In the genomic region with DNA sequence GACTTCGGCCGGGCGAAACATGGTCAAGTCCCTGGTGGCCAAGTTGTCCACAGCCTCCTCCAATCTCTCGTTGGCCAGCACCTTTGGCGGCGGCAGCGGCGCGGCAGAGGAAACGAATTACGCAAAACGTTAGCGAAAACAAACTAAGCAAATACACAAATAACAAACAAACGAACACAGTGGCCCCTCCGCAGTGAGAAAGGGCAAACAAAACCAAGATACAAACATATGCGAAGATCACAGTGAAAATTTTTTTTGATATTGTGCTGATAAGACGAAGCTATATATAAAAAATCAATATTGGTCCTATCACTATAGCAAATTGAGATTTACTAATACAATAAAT, we compare ENCODE assay signal across 1 fruit fly cellular context.
TF ChIP-seq lines count a peak whose summit lies in the region.

No protein-coding gene starts in this region.

TF ChIP-seq in whole organism, embryonic, 481 proteins besides CTCF, POLR2A, EP300 and RAD21 (continued from another document and continues in another):
- TF ChIP-seq ranshi (GFP tag; IDR thresholded peaks at IDR 0.05; lab: Robert Waterston, UW), result peak; percentile 20; the same call in 1 of the 2 replicates
- no peak for TF ChIP-seq Myb (GFP tag; optimal IDR thresholded peaks at IDR 0.05; lab: Kevin White, UChicago)
- TF ChIP-seq grn (GFP tag; optimal IDR thresholded peaks at IDR 0.05; lab: Kevin White, UChicago), result no peak
- no peak for TF ChIP-seq cg (GFP tag; optimal IDR thresholded peaks at IDR 0.05; lab: Kevin White, UChicago)
- TF ChIP-seq CG11456 (GFP tag; IDR thresholded peaks at IDR 0.05; lab: Robert Waterston, UW), result no peak
- TF ChIP-seq bbx (GFP tag; IDR thresholded peaks at IDR 0.05; lab: Robert Waterston, UW; ENCODE audit: partially characterized antibody), result no peak
- TF ChIP-seq dan (GFP tag; IDR thresholded peaks at IDR 0.05; lab: Robert Waterston, UW), result no peak
- no peak for TF ChIP-seq Optix (GFP tag; IDR thresholded peaks at IDR 0.05; lab: Robert Waterston, UW)
- TF ChIP-seq CG1792 (GFP tag; optimal IDR thresholded peaks at IDR 0.05; lab: Kevin White, UChicago), result no peak
- TF ChIP-seq CG4707 (GFP tag; optimal IDR thresholded peaks at IDR 0.05; lab: Kevin White, UChicago), result no peak
- TF ChIP-seq crp (GFP tag; optimal IDR thresholded peaks at IDR 0.05; lab: Kevin White, UChicago), result no peak
- TF ChIP-seq CG6654 (GFP tag; optimal IDR thresholded peaks at IDR 0.05; lab: Kevin White, UChicago), result no peak
- TF ChIP-seq C15 (GFP tag; IDR thresholded peaks at IDR 0.05; lab: Robert Waterston, UW), result no peak
- no peak for TF ChIP-seq E2f2 (GFP tag; IDR thresholded peaks at IDR 0.05; lab: Robert Waterston, UW)
- TF ChIP-seq Hey (tag; optimal IDR thresholded peaks at IDR 0.05; lab: Kevin White, UChicago), result no peak
- 0 out of 2 replicates have a peak, but pooled peaks have one; percentile 8 for TF ChIP-seq HLH3B (GFP tag; IDR thresholded peaks at IDR 0.05; lab: Robert Waterston, UW)
- TF ChIP-seq CG3281 (GFP tag; optimal IDR thresholded peaks at IDR 0.05; lab: Kevin White, UChicago), result no peak
- no peak for TF ChIP-seq CG7839 (tag; optimal IDR thresholded peaks at IDR 0.05; lab: Kevin White, UChicago)
- no peak for TF ChIP-seq CG1647 (GFP tag; optimal IDR thresholded peaks at IDR 0.05; lab: Kevin White, UChicago)
- TF ChIP-seq tna (GFP tag; IDR thresholded peaks at IDR 0.05; lab: Robert Waterston, UW; ENCODE audit: partially characterized antibody), result no peak
- TF ChIP-seq slp2 (GFP tag; optimal IDR thresholded peaks at IDR 0.05; lab: Kevin White, UChicago), result no peak
- TF ChIP-seq Lhr (GFP tag; optimal IDR thresholded peaks at IDR 0.05; lab: Kevin White, UChicago), result no peak
- TF ChIP-seq luna (GFP tag; optimal IDR thresholded peaks at IDR 0.05; lab: Kevin White, UChicago), result no peak
- TF ChIP-seq CG5245 (GFP tag; optimal IDR thresholded peaks at IDR 0.05; lab: Kevin White, UChicago), result no peak
- no peak for TF ChIP-seq CG12744 (GFP tag; optimal IDR thresholded peaks at IDR 0.05; lab: Kevin White, UChicago)
- no peak for TF ChIP-seq ems (GFP tag; optimal IDR thresholded peaks at IDR 0.05; lab: Kevin White, UChicago)
- no peak; the same call in 2 of the 3 replicates for TF ChIP-seq zfh1 (GFP tag; IDR thresholded peaks at IDR 0.05; lab: Robert Waterston, UW)
- TF ChIP-seq dm (GFP tag; optimal IDR thresholded peaks at IDR 0.05; lab: Kevin White, UChicago), result peak; percentile 14
- no peak for TF ChIP-seq gce (GFP tag; IDR thresholded peaks at IDR 0.05; lab: Robert Waterston, UW)
- TF ChIP-seq Hmr (GFP tag; optimal IDR thresholded peaks at IDR 0.05; lab: Kevin White, UChicago), result no peak
- TF ChIP-seq nmo (GFP tag; optimal IDR thresholded peaks at IDR 0.05; lab: Kevin White, UChicago), result no peak
- TF ChIP-seq CG10431 (GFP tag; optimal IDR thresholded peaks at IDR 0.05; lab: Kevin White, UChicago), result no peak
- no peak for TF ChIP-seq gt (GFP tag; IDR thresholded peaks at IDR 0.05; lab: Robert Waterston, UW)
- no peak for TF ChIP-seq CoRest (tag; optimal IDR thresholded peaks at IDR 0.05; lab: Kevin White, UChicago)
- no peak for TF ChIP-seq CG10565 (GFP tag; optimal IDR thresholded peaks at IDR 0.05; lab: Kevin White, UChicago)
- no peak for TF ChIP-seq prd (optimal IDR thresholded peaks at IDR 0.05; lab: Kevin White, UChicago)
- TF ChIP-seq prd (GFP tag; IDR thresholded peaks at IDR 0.05; lab: Robert Waterston, UW), result peak; percentile 9; the same call in 1 of the 3 replicates
- TF ChIP-seq Ravus (GFP tag; IDR thresholded peaks at IDR 0.05; lab: Robert Waterston, UW), result no peak
- no peak for TF ChIP-seq Mrtf (GFP tag; IDR thresholded peaks at IDR 0.05; lab: Robert Waterston, UW)
- TF ChIP-seq sna (GFP tag; IDR thresholded peaks at IDR 0.05; lab: Robert Waterston, UW; ENCODE audit: partially characterized antibody), result no peak
- TF ChIP-seq CG12104 (GFP tag; optimal IDR thresholded peaks at IDR 0.05; lab: Kevin White, UChicago), result no peak
- peak; percentile 53 for TF ChIP-seq CG2120 (GFP tag; optimal IDR thresholded peaks at IDR 0.05; lab: Kevin White, UChicago)
- no peak for TF ChIP-seq Ets65A (GFP tag; lab: Kevin White, UChicago)
- no peak for TF ChIP-seq CG14860 (GFP tag; IDR thresholded peaks at IDR 0.05; lab: Robert Waterston, UW; ENCODE audit: partially characterized antibody)
- TF ChIP-seq Dfd (GFP tag; optimal IDR thresholded peaks at IDR 0.05; lab: Kevin White, UChicago), result no peak
- no peak for TF ChIP-seq GATAe (GFP tag; conservative IDR thresholded peaks at IDR 0.05; lab: Robert Waterston, UW)
- no peak for TF ChIP-seq Doc2 (GFP tag; IDR thresholded peaks at IDR 0.05; lab: Robert Waterston, UW)
- TF ChIP-seq shn (GFP tag; optimal IDR thresholded peaks at IDR 0.05; lab: Kevin White, UChicago), result peak; percentile 13
- peak; percentile 24 for TF ChIP-seq CG8089 (GFP tag; optimal IDR thresholded peaks at IDR 0.05; lab: Kevin White, UChicago)
- TF ChIP-seq ewg (GFP tag; optimal IDR thresholded peaks at IDR 0.05; lab: Kevin White, UChicago), result no peak
- no peak for TF ChIP-seq Med (GFP tag; lab: Kevin White, UChicago)
- TF ChIP-seq dimm (GFP tag; IDR thresholded peaks at IDR 0.05; lab: Robert Waterston, UW), result no peak
- TF ChIP-seq MESR4 (GFP tag; optimal IDR thresholded peaks at IDR 0.05; lab: Kevin White, UChicago), result no peak
- TF ChIP-seq Hr3 (GFP tag; optimal IDR thresholded peaks at IDR 0.05; lab: Kevin White, UChicago), result no peak
- TF ChIP-seq Atf-2 (GFP tag; optimal IDR thresholded peaks at IDR 0.05; lab: Kevin White, UChicago), result no peak
- no peak for TF ChIP-seq CG12769 (tag; optimal IDR thresholded peaks at IDR 0.05; lab: Kevin White, UChicago)
- TF ChIP-seq Dad (GFP tag; optimal IDR thresholded peaks at IDR 0.05; lab: Kevin White, UChicago), result no peak
- TF ChIP-seq CG6813 (GFP tag; optimal IDR thresholded peaks at IDR 0.05; lab: Kevin White, UChicago), result no peak
- TF ChIP-seq nau (GFP tag; optimal IDR thresholded peaks at IDR 0.05; lab: Kevin White, UChicago), result no peak
- TF ChIP-seq Gug (GFP tag; IDR thresholded peaks at IDR 0.05; lab: Robert Waterston, UW), result no peak
- no peak for TF ChIP-seq cwo (GFP tag; optimal IDR thresholded peaks at IDR 0.05; lab: Kevin White, UChicago)
- no peak for TF ChIP-seq NC2β (GFP tag; optimal IDR thresholded peaks at IDR 0.05; lab: Kevin White, UChicago)
- no peak for TF ChIP-seq CG3726 (GFP tag; IDR thresholded peaks at IDR 0.05; lab: Robert Waterston, UW)
- no peak for TF ChIP-seq CG15601 (tag; optimal IDR thresholded peaks at IDR 0.05; lab: Kevin White, UChicago)
- no peak for TF ChIP-seq CG10959 (GFP tag; IDR thresholded peaks at IDR 0.05; lab: Robert Waterston, UW)
- no peak for TF ChIP-seq Sox100B (GFP tag; optimal IDR thresholded peaks at IDR 0.05; lab: Kevin White, UChicago)
- 0 out of 2 replicates have a peak, but pooled peaks have one; percentile 21 for TF ChIP-seq ara (GFP tag; IDR thresholded peaks at IDR 0.05; lab: Robert Waterston, UW)
- TF ChIP-seq CG13296 (GFP tag; optimal IDR thresholded peaks at IDR 0.05; lab: Kevin White, UChicago), result no peak
- TF ChIP-seq CG14710 (tag; optimal IDR thresholded peaks at IDR 0.05; lab: Kevin White, UChicago), result no peak
- TF ChIP-seq CG11560 (tag; IDR thresholded peaks at IDR 0.05; lab: Robert Waterston, UW), result no peak
- TF ChIP-seq unc-4 (GFP tag; IDR thresholded peaks at IDR 0.05; lab: Robert Waterston, UW; ENCODE audit: partially characterized antibody), result no peak
- TF ChIP-seq Elba2 (GFP tag; optimal IDR thresholded peaks at IDR 0.05; lab: Kevin White, UChicago), result no peak
- TF ChIP-seq CG15696 (tag; optimal IDR thresholded peaks at IDR 0.05; lab: Kevin White, UChicago), result no peak
- no peak for TF ChIP-seq Side (GFP tag; optimal IDR thresholded peaks at IDR 0.05; lab: Kevin White, UChicago)
- no peak for TF ChIP-seq mirr (GFP tag; optimal IDR thresholded peaks at IDR 0.05; lab: Kevin White, UChicago)
- TF ChIP-seq CG10543 (GFP tag; optimal IDR thresholded peaks at IDR 0.05; lab: Kevin White, UChicago), result peak; percentile 37
- no peak for TF ChIP-seq gcm2 (GFP tag; optimal IDR thresholded peaks at IDR 0.05; lab: Kevin White, UChicago)
- no peak for TF ChIP-seq sim (GFP tag; IDR thresholded peaks at IDR 0.05; lab: Robert Waterston, UW)
- TF ChIP-seq CG7963 (GFP tag; IDR thresholded peaks at IDR 0.05; lab: Robert Waterston, UW; ENCODE audit: partially characterized antibody), result no peak
- TF ChIP-seq corto (GFP tag; optimal IDR thresholded peaks at IDR 0.05; lab: Kevin White, UChicago), result no peak
- TF ChIP-seq CG18262 (tag; optimal IDR thresholded peaks at IDR 0.05; lab: Kevin White, UChicago), result no peak
- peak; percentile 34 for TF ChIP-seq CG15011 (GFP tag; optimal IDR thresholded peaks at IDR 0.05; lab: Kevin White, UChicago)
- peak; percentile 7 for TF ChIP-seq CG13424 (tag; optimal IDR thresholded peaks at IDR 0.05; lab: Kevin White, UChicago)
- no peak for TF ChIP-seq rib (GFP tag; IDR thresholded peaks at IDR 0.05; lab: Robert Waterston, UW)
- peak; percentile 71 for TF ChIP-seq lab (GFP tag; optimal IDR thresholded peaks at IDR 0.05; lab: Kevin White, UChicago)
- TF ChIP-seq h (optimal IDR thresholded peaks at IDR 0.05; lab: Kevin White, UChicago), result no peak
- peak; percentile 30 for TF ChIP-seq CG10209 (GFP tag; optimal IDR thresholded peaks at IDR 0.05; lab: Kevin White, UChicago)
- no peak for TF ChIP-seq MBD-R2 (GFP tag; IDR thresholded peaks at IDR 0.05; lab: Robert Waterston, UW)
- TF ChIP-seq CG12071 (GFP tag; optimal IDR thresholded peaks at IDR 0.05; lab: Kevin White, UChicago), result no peak
- no peak for TF ChIP-seq CG13775 (GFP tag; optimal IDR thresholded peaks at IDR 0.05; lab: Kevin White, UChicago)
- no peak for TF ChIP-seq CG7928 (GFP tag; optimal IDR thresholded peaks at IDR 0.05; lab: Kevin White, UChicago)
- no peak for TF ChIP-seq CG13287 (GFP tag; IDR thresholded peaks at IDR 0.05; lab: Robert Waterston, UW; ENCODE audit: partially characterized antibody)
- TF ChIP-seq Ptx1 (GFP tag; IDR thresholded peaks at IDR 0.05; lab: Robert Waterston, UW), result no peak
- no peak for TF ChIP-seq fd64A (GFP tag; optimal IDR thresholded peaks at IDR 0.05; lab: Kevin White, UChicago)
- no peak for TF ChIP-seq stwl (tag; optimal IDR thresholded peaks at IDR 0.05; lab: Kevin White, UChicago)
- no peak for TF ChIP-seq CG10366 (GFP tag; IDR thresholded peaks at IDR 0.05; lab: Robert Waterston, UW)
- TF ChIP-seq lola (GFP tag; optimal IDR thresholded peaks at IDR 0.05; lab: Kevin White, UChicago), result no peak
- peak; percentile 56 for TF ChIP-seq CG18599 (GFP tag; optimal IDR thresholded peaks at IDR 0.05; lab: Kevin White, UChicago)
- peak; percentile 33 for TF ChIP-seq Xrp1 (GFP tag; IDR thresholded peaks at IDR 0.05; lab: Robert Waterston, UW)
- no peak for TF ChIP-seq schlank (tag; optimal IDR thresholded peaks at IDR 0.05; lab: Kevin White, UChicago)
- peak; percentile 11 for TF ChIP-seq bab2 (GFP tag; optimal IDR thresholded peaks at IDR 0.05; lab: Kevin White, UChicago)
- no peak for TF ChIP-seq repo (GFP tag; optimal IDR thresholded peaks at IDR 0.05; lab: Kevin White, UChicago)
- TF ChIP-seq HLH4C (GFP tag; IDR thresholded peaks at IDR 0.05; lab: Robert Waterston, UW; ENCODE audit: partially characterized antibody), result no peak
- TF ChIP-seq hkb (optimal IDR thresholded peaks at IDR 0.05; lab: Kevin White, UChicago), result no peak
- no peak for TF ChIP-seq hkb (GFP tag; IDR thresholded peaks at IDR 0.05; lab: Robert Waterston, UW)
- TF ChIP-seq Spps (tag; optimal IDR thresholded peaks at IDR 0.05; lab: Kevin White, UChicago), result no peak
- TF ChIP-seq CG15269 (tag; optimal IDR thresholded peaks at IDR 0.05; lab: Kevin White, UChicago), result no peak
- TF ChIP-seq jing (GFP tag; optimal IDR thresholded peaks at IDR 0.05; lab: Kevin White, UChicago), result no peak
- TF ChIP-seq ttk (GFP tag; IDR thresholded peaks at IDR 0.05; lab: Robert Waterston, UW), result no peak
- no peak for TF ChIP-seq Bgb (GFP tag; IDR thresholded peaks at IDR 0.05; lab: Robert Waterston, UW; ENCODE audit: partially characterized antibody)
- TF ChIP-seq NC2α (GFP tag; optimal IDR thresholded peaks at IDR 0.05; lab: Kevin White, UChicago), result no peak
- TF ChIP-seq CG1233 (GFP tag; optimal IDR thresholded peaks at IDR 0.05; lab: Kevin White, UChicago), result no peak
- TF ChIP-seq slou (GFP tag; optimal IDR thresholded peaks at IDR 0.05; lab: Kevin White, UChicago), result no peak
- no peak for TF ChIP-seq dmrt11E (tag; optimal IDR thresholded peaks at IDR 0.05; lab: Kevin White, UChicago)
- TF ChIP-seq Fer3 (tag; optimal IDR thresholded peaks at IDR 0.05; lab: Kevin White, UChicago), result no peak
- TF ChIP-seq pum (GFP tag; optimal IDR thresholded peaks at IDR 0.05; lab: Kevin White, UChicago), result no peak
- TF ChIP-seq Stat92E (GFP tag; optimal IDR thresholded peaks at IDR 0.05; lab: Kevin White, UChicago), result no peak
- TF ChIP-seq CG8359 (GFP tag; optimal IDR thresholded peaks at IDR 0.05; lab: Kevin White, UChicago; ENCODE audit: borderline replicate concordance), result no peak
- TF ChIP-seq ash1 (GFP tag; optimal IDR thresholded peaks at IDR 0.05; lab: Kevin White, UChicago), result no peak
- no peak for TF ChIP-seq CG11696 (GFP tag; IDR thresholded peaks at IDR 0.05; lab: Robert Waterston, UW)
- TF ChIP-seq sens (GFP tag; lab: Kevin White, UChicago), result peak; percentile 59
- TF ChIP-seq Antp (GFP tag; optimal IDR thresholded peaks at IDR 0.05; lab: Kevin White, UChicago), result no peak
- no peak for TF ChIP-seq esg (GFP tag; conservative IDR thresholded peaks at IDR 0.05; lab: Robert Waterston, UW)
- no peak for TF ChIP-seq sqz (GFP tag; optimal IDR thresholded peaks at IDR 0.05; lab: Kevin White, UChicago)
- peak; percentile 8 for TF ChIP-seq CG12391 (tag; optimal IDR thresholded peaks at IDR 0.05; lab: Kevin White, UChicago)
- no peak for TF ChIP-seq Eip74EF (GFP tag; optimal IDR thresholded peaks at IDR 0.05; lab: Kevin White, UChicago)
- no peak for TF ChIP-seq mam (GFP tag; optimal IDR thresholded peaks at IDR 0.05; lab: Kevin White, UChicago)
- no peak for TF ChIP-seq CG17359 (tag; optimal IDR thresholded peaks at IDR 0.05; lab: Kevin White, UChicago)
- TF ChIP-seq dpn (GFP tag; optimal IDR thresholded peaks at IDR 0.05; lab: Kevin White, UChicago), result peak in 1 of 2 experiments; percentile 12
- TF ChIP-seq tx (GFP tag; optimal IDR thresholded peaks at IDR 0.05; lab: Kevin White, UChicago), result no peak
- TF ChIP-seq Aef1 (GFP tag; IDR thresholded peaks at IDR 0.05; lab: Robert Waterston, UW), result no peak
- TF ChIP-seq Taf1 (GFP tag; IDR thresholded peaks at IDR 0.05; lab: Robert Waterston, UW), result no peak
- TF ChIP-seq CG9817 (tag; optimal IDR thresholded peaks at IDR 0.05; lab: Kevin White, UChicago), result no peak
- TF ChIP-seq Oli (tag; optimal IDR thresholded peaks at IDR 0.05; lab: Kevin White, UChicago), result peak; percentile 2
- no peak for TF ChIP-seq inv (GFP tag; IDR thresholded peaks at IDR 0.05; lab: Robert Waterston, UW; ENCODE audit: partially characterized antibody)
